Fruit fly (Drosophila melanogaster): Measurements from ENCODE around the gene pzg.

Gene pzg

dm6 chr3L:21284720-21285638 lies 920 bp upstream of the pzg start:
- TF ChIP-seq bab1 (GFP tag; optimal IDR thresholded peaks at IDR 0.05) (no peak), CG1620 (GFP tag; optimal IDR thresholded peaks at IDR 0.05) (no peak), Hr96 (GFP tag; optimal IDR thresholded peaks at IDR 0.05) (no peak), CG11617 (GFP tag; optimal IDR thresholded peaks at IDR 0.05) (no peak), CG7101 (tag; optimal IDR thresholded peaks at IDR 0.05) (no peak), cic (GFP tag; optimal IDR thresholded peaks at IDR 0.05) (peak; percentile 27), Crg-1 (GFP tag; optimal IDR thresholded peaks at IDR 0.05) (no peak)

DNA sequence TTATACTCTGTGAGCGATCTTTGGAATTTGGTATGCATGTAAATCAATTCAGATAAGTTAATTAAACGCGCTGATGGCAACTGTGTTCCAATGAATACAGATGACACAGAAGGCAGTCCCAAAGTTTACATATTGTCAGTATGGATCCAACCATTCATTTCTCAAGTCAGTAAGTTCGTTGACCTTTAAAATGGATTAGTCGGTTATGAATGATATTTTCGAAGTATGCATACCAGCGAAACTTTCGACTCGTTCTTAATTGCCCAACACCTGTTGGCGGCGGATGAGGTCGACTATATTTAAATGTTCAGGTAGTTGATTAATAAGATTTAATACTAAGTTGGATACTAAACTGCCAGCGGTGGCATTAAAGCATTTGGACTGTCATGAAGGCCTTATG lies 4.4 kb downstream of the pzg start:
- TF ChIP-seq ovo (GFP tag; optimal IDR thresholded peaks at IDR 0.05) (no peak), CG1620 (GFP tag; optimal IDR thresholded peaks at IDR 0.05) (no peak), CG5204 (GFP tag; optimal IDR thresholded peaks at IDR 0.05) (no peak), Clk (GFP tag; optimal IDR thresholded peaks at IDR 0.05) (no peak), CG7101 (tag; optimal IDR thresholded peaks at IDR 0.05) (no peak), CG14711 (tag; optimal IDR thresholded peaks at IDR 0.05) (no peak), pad (GFP tag; optimal IDR thresholded peaks at IDR 0.05) (no peak), cic (GFP tag; optimal IDR thresholded peaks at IDR 0.05) (no peak), tj (GFP tag; optimal IDR thresholded peaks at IDR 0.05) (no peak), cnc (optimal IDR thresholded peaks at IDR 0.05) (no peak), CG12768 (GFP tag; optimal IDR thresholded peaks at IDR 0.05) (no peak), kay (GFP tag; ENCODE audit: borderline replicate concordance) (no peak), CG11617 (GFP tag; optimal IDR thresholded peaks at IDR 0.05) (no peak), toe (GFP tag; optimal IDR thresholded peaks at IDR 0.05) (no peak), CG7045 (GFP tag; optimal IDR thresholded peaks at IDR 0.05) (no peak)

DNA sequence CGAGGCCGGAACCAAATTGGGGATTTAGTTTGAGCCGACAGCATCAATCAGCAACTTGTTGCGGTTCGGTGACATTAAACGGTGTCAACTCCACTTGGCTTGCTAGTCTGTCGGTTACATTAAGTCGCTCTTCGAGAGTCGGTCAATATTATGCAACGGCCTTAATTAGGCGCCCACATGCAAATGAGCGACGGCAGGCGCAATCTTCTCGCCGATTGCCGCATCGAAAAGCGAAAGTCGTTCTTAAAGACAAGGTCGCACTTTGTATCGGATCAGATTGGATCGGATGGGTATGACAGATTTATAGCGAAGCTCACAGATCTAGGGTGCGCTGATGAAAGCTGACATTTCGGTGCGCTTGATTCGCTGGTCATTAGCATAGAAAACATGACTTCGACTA lies 5.2 kb downstream of the pzg start:
- TF ChIP-seq Hr96 (GFP tag; optimal IDR thresholded peaks at IDR 0.05), result no peak
- TF ChIP-seq CG11617 (GFP tag; optimal IDR thresholded peaks at IDR 0.05), result no peak
- TF ChIP-seq toe (GFP tag; optimal IDR thresholded peaks at IDR 0.05), result no peak
- no peak for TF ChIP-seq pad (GFP tag; optimal IDR thresholded peaks at IDR 0.05)
- TF ChIP-seq Clk (GFP tag; optimal IDR thresholded peaks at IDR 0.05), result no peak
- no peak for TF ChIP-seq CG5204 (GFP tag; optimal IDR thresholded peaks at IDR 0.05)
- no peak for TF ChIP-seq cic (GFP tag; optimal IDR thresholded peaks at IDR 0.05)
- no peak for TF ChIP-seq CG12768 (GFP tag; optimal IDR thresholded peaks at IDR 0.05)
- no peak for TF ChIP-seq CG1620 (GFP tag; optimal IDR thresholded peaks at IDR 0.05)
- TF ChIP-seq cnc (optimal IDR thresholded peaks at IDR 0.05), result no peak
- TF ChIP-seq Mnt (GFP tag; optimal IDR thresholded peaks at IDR 0.05), result no peak
- no peak for TF ChIP-seq ovo (GFP tag; optimal IDR thresholded peaks at IDR 0.05)
- TF ChIP-seq bab1 (GFP tag; optimal IDR thresholded peaks at IDR 0.05), result no peak

- TF ChIP-seq CG12768 (GFP tag; optimal IDR thresholded peaks at IDR 0.05), result no peak
- TF ChIP-seq Crg-1 (GFP tag; optimal IDR thresholded peaks at IDR 0.05), result no peak
- TF ChIP-seq Clk (GFP tag; optimal IDR thresholded peaks at IDR 0.05), result no peak
- no peak for TF ChIP-seq bab1 (GFP tag; optimal IDR thresholded peaks at IDR 0.05)
- TF ChIP-seq Hr96 (GFP tag; optimal IDR thresholded peaks at IDR 0.05), result no peak
- no peak for TF ChIP-seq CG7101 (tag; optimal IDR thresholded peaks at IDR 0.05)
- TF ChIP-seq cnc (optimal IDR thresholded peaks at IDR 0.05), result no peak
- TF ChIP-seq CG7045 (GFP tag; optimal IDR thresholded peaks at IDR 0.05), result no peak
- no peak for TF ChIP-seq CG5204 (GFP tag; optimal IDR thresholded peaks at IDR 0.05)
- no peak for TF ChIP-seq tj (GFP tag; optimal IDR thresholded peaks at IDR 0.05)
- no peak for TF ChIP-seq CG11617 (GFP tag; optimal IDR thresholded peaks at IDR 0.05)
- TF ChIP-seq CG1620 (GFP tag; optimal IDR thresholded peaks at IDR 0.05), result no peak
Measured at dm6 chr3L:21292700-21293099, 6.8 kb downstream of the pzg start, which contains the start of gene Cpr78Ca. Gene Cpr78Ca, minus strand, starts transcription at chr3L:21292800.

dm6 chr3L:21294202-21294601 lies 8.3 kb downstream of the pzg start, which contains the start of gene Cpr78Cb:
Gene Cpr78Cb, plus strand, starts transcription at chr3L:21294492.
- no peak for TF ChIP-seq pad (GFP tag; optimal IDR thresholded peaks at IDR 0.05)
- no peak for TF ChIP-seq tj (GFP tag; optimal IDR thresholded peaks at IDR 0.05)
- no peak for TF ChIP-seq Hr96 (GFP tag; optimal IDR thresholded peaks at IDR 0.05)
- TF ChIP-seq CG1620 (GFP tag; optimal IDR thresholded peaks at IDR 0.05), result no peak
- no peak for TF ChIP-seq CG33017 (tag; optimal IDR thresholded peaks at IDR 0.05)
- no peak for TF ChIP-seq CG7101 (tag; optimal IDR thresholded peaks at IDR 0.05)
- TF ChIP-seq CG12768 (GFP tag; optimal IDR thresholded peaks at IDR 0.05), result no peak

dm6 chr3L:21297703-21298102 lies 11.8 kb downstream of the pzg start, which contains the start of gene Edg78E:
Gene Edg78E, minus strand, starts transcription at chr3L:21297803.
- no peak for TF ChIP-seq CG7101 (tag; optimal IDR thresholded peaks at IDR 0.05)
- no peak for TF ChIP-seq bab1 (GFP tag; optimal IDR thresholded peaks at IDR 0.05)
- TF ChIP-seq ovo (GFP tag; optimal IDR thresholded peaks at IDR 0.05), result no peak
- no peak for TF ChIP-seq kay (GFP tag; ENCODE audit: borderline replicate concordance)
- TF ChIP-seq Mnt (GFP tag; optimal IDR thresholded peaks at IDR 0.05), result no peak
- no peak for TF ChIP-seq Clk (GFP tag; optimal IDR thresholded peaks at IDR 0.05)
- TF ChIP-seq CG11617 (GFP tag; optimal IDR thresholded peaks at IDR 0.05), result no peak
- TF ChIP-seq cnc (optimal IDR thresholded peaks at IDR 0.05), result no peak
- no peak for TF ChIP-seq CG1620 (GFP tag; optimal IDR thresholded peaks at IDR 0.05)
- no peak for TF ChIP-seq tj (GFP tag; optimal IDR thresholded peaks at IDR 0.05)
- TF ChIP-seq Crg-1 (GFP tag; optimal IDR thresholded peaks at IDR 0.05), result no peak
- no peak for TF ChIP-seq CG14711 (tag; optimal IDR thresholded peaks at IDR 0.05)
- TF ChIP-seq toe (GFP tag; optimal IDR thresholded peaks at IDR 0.05), result no peak
- TF ChIP-seq CG33017 (tag; optimal IDR thresholded peaks at IDR 0.05), result no peak
- TF ChIP-seq CG7045 (GFP tag; optimal IDR thresholded peaks at IDR 0.05), result no peak
- no peak for TF ChIP-seq cic (GFP tag; optimal IDR thresholded peaks at IDR 0.05)
- TF ChIP-seq pad (GFP tag; optimal IDR thresholded peaks at IDR 0.05), result no peak

Measured in whole organism, adult.